Fruit fly (Drosophila melanogaster) whole organism: Measurements from ENCODE around the gene Nnk.

Experiments
- CG8478 ChIP-seq: fragments of >200 bp; optimal IDR thresholded peaks from 2 replicates; lab custom pipeline; 2018; ENCODE audit warnings: inconsistent platforms
- Dll ChIP-seq: fragments of >200 bp; optimal IDR thresholded peaks from 2 replicates; lab custom pipeline; 2017
- EcR ChIP-seq, 2 experiments: fragments of >200 bp; optimal IDR thresholded peaks; 2 replicates each; lab custom pipeline; 2017; ENCODE audit warnings: missing biosample characterization in 2 of 2, missing genetic modification characterization in 2 of 2, missing genetic modification reagents in 2 of 2
- pan ChIP-seq: fragments of >200 bp; optimal IDR thresholded peaks from 2 replicates; lab custom pipeline; 2017
- psq ChIP-seq: fragments of >200 bp; optimal IDR thresholded peaks from 2 replicates; lab custom pipeline; 2017
- usp ChIP-seq: fragments of >200 bp; optimal IDR thresholded peaks from 2 replicates; lab custom pipeline; 2017; ENCODE audit warnings: missing biosample characterization, missing genetic modification characterization, mixed read lengths

The Nnk gene

DNA sequence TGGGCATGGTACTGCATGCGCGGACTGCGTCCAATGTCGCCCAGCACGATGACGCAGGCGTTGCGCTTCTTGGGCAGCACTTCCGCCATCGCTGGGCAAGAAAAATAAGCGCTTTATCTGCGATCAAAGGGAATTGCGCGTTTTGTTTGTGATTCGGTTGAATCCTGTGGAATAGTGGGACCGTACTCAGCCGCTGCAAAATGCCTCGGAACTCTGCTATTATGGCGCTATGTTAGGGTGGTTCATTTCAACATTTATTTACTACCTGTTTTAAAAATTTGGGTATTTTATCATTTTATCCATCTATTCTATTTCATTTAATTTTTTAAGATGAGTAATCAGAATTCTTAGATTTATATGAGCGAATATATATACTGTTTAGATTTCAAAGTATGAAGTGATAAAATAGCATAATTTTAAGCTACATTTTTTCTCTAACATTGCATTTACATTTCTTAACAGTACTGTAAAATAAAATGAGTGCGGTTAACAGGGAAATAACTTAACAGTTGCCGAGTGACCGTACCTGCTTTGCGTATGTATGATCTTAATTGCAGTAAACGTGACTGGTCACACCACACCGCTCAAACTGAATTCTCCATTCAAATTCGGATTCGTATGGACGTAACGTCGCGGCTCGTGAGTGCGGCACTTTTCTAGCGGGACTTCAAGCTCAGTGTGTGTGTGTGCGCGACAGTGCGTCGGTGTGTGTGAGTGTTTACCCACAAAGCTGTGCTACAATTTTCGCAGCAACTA lies 6.1 kb upstream of the Nnk start, which contains the start of the genes Alg1 and tinc:
Gene Alg1, minus strand, starts transcription at position 184 of the 756 bp plus-strand sequence.
Gene tinc, plus strand, starts transcription at position 591 of the 756 bp plus-strand sequence.
- TF ChIP-seq CG8478 (lab: Kevin White, UChicago) (no peak), pan (lab: Kevin White, UChicago) (no peak), Dll (lab: Kevin White, UChicago) (no peak), psq (no peak), usp (GFP tag; lab: Kevin White, UChicago) (no peak), EcR (GFP tag; optimal IDR thresholded peaks at IDR 0.05; lab: Kevin White, UChicago) (no peak)

- no peak for TF ChIP-seq usp (GFP tag; lab: Kevin White, UChicago)
- TF ChIP-seq Dll (lab: Kevin White, UChicago), result no peak
- no peak for TF ChIP-seq CG8478 (lab: Kevin White, UChicago)
- no peak for TF ChIP-seq psq
- TF ChIP-seq pan (lab: Kevin White, UChicago), result no peak
- TF ChIP-seq EcR (GFP tag; optimal IDR thresholded peaks at IDR 0.05; lab: Kevin White, UChicago), result no peak
Measured at dm6 chr3R:17809014-17809413, 4.0 kb upstream of the Nnk start, which contains the start of gene Odj. Odj (minus strand) TSS chr3R:17809222.

- no peak for TF ChIP-seq Dll (lab: Kevin White, UChicago)
- TF ChIP-seq usp (GFP tag; lab: Kevin White, UChicago), result no peak
- TF ChIP-seq psq, result no peak
- no peak for TF ChIP-seq pan (lab: Kevin White, UChicago)
- no peak for TF ChIP-seq CG8478 (lab: Kevin White, UChicago)
- no peak for TF ChIP-seq EcR (GFP tag; optimal IDR thresholded peaks at IDR 0.05; lab: Kevin White, UChicago)
Measured at dm6 chr3R:17807035-17807606, 2.1 kb upstream of the Nnk start, which contains the start of gene CG17801. CG17801 (minus strand) TSS chr3R:17807085.

- TF ChIP-seq EcR (GFP tag; optimal IDR thresholded peaks at IDR 0.05; lab: Kevin White, UChicago) (no peak), CG8478 (lab: Kevin White, UChicago) (no peak), Dll (lab: Kevin White, UChicago) (no peak), usp (GFP tag; lab: Kevin White, UChicago) (no peak), pan (lab: Kevin White, UChicago) (no peak), psq (no peak)
Measured at dm6 chr3R:17803025-17803424, 2.0 kb downstream of the Nnk start, which contains the start of gene CG17806. CG17806 (minus strand) TSS chr3R:17803260.

DNA sequence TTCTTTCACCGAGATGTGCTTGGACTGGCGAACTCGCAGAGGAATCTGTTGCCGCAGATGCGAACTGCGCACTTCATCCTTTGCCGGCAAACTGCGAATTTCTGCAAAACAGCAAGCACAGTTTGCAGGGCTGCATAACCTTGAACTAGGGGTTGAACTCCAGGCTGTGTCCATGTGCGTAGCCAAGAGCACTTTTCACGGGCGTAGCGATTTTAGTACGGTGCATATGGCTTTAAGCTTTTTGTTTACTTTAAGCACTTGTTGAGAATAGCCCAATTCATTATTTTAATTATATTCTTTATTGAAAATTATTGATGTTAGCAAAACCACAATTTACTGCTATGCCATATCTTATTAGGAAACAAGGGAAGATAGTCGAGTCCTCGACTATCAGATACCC lies 3.8 kb downstream of the Nnk start, which contains the start of gene CG17803:
Gene CG17803, minus strand, starts transcription at position 249 of the 400 bp plus-strand sequence.
- no peak for TF ChIP-seq Dll (lab: Kevin White, UChicago)
- no peak for TF ChIP-seq pan (lab: Kevin White, UChicago)

DNA sequence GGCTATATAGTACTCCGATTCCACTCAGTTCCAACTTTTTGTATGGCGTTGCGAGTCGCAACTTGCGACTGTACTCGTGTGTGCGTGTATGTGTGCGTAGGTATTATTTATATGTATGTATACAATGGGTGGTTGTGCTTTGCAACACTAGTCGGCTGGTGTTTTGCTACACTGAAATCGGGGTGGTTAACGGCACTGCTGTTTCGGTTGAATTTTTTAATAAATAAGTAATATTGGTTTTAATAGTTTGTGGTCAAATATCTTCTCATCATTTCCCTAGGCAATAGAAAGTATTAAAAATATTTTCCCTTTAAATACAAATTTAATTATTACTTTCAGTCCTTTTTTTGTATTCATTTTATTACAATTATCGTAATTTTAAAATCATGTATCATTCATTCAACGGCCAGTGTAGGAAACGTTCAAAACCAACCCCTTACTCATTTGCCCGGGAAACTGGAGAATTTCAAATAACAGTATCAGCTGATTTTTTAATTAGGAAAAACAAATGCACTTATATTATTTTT lies 6.8 kb downstream of the Nnk start, which contains the start of gene CG7379:
Gene CG7379, minus strand, starts transcription at position 94 of the 527 bp plus-strand sequence.
- no peak for TF ChIP-seq CG8478 (lab: Kevin White, UChicago)
- TF ChIP-seq psq, result no peak
- TF ChIP-seq EcR (GFP tag; optimal IDR thresholded peaks at IDR 0.05; lab: Kevin White, UChicago), result no peak
- no peak for TF ChIP-seq pan (lab: Kevin White, UChicago)
- no peak for TF ChIP-seq usp (GFP tag; lab: Kevin White, UChicago)
- TF ChIP-seq Dll (lab: Kevin White, UChicago), result no peak

DNA sequence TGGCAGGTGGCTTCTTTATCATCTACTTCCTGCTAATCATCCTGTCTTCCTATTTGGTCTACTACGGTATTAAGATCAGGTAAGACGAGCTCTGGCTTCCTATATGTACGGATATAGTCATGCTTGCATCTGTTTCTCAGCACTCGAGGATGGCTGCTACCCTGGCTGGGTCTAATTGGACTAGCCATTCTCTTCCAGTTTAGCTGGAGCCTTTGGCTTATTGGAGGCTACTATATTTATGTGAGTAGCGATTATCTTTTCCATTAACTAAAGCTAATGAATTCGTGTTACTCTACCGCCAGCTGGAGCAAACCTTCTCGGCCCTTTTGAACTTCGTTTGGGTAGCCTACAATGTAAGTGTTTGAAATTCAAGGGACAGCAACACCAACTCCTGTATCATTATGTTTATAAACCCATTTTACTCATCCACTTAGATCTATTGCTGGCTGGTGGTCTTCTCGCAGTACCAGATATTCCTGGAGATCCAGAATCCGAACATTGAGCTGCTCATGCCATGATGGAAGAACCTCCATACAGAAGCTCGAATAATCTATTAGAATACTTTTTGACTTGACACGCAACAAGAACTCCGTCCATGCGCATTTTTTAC lies 9.4 kb downstream of the Nnk start:
- no peak for TF ChIP-seq Dll (lab: Kevin White, UChicago)
- no peak for TF ChIP-seq psq
- TF ChIP-seq CG8478 (lab: Kevin White, UChicago), result no peak
- no peak for TF ChIP-seq usp (GFP tag; lab: Kevin White, UChicago)

DNA sequence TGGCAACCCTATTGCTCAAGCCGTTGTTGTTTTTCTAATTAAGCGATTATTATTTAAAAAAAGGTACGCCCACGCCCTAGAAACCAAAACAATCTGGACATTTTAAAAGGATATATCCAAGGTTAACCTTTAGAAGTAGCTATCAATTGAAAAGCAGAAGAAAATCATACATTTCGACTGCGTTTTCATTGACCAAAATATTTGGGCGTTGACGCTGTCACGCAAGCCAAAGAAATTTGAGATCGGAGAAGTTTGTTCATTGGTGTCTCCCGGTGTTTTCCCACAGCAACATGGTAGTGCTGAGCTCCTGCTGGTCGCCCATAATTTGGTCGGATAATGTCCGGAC lies 10.0 kb downstream of the Nnk start, which contains the start of gene pasi1:
Gene pasi1, plus strand, starts transcription at position 1 of the 346 bp plus-strand sequence.
- no peak for TF ChIP-seq pan (lab: Kevin White, UChicago)
- no peak for TF ChIP-seq psq
- no peak for TF ChIP-seq EcR (GFP tag; optimal IDR thresholded peaks at IDR 0.05; lab: Kevin White, UChicago)
- TF ChIP-seq CG8478 (lab: Kevin White, UChicago), result no peak
- TF ChIP-seq Dll (lab: Kevin White, UChicago), result no peak
- TF ChIP-seq usp (GFP tag; lab: Kevin White, UChicago), result no peak

- no peak for TF ChIP-seq EcR (GFP tag; optimal IDR thresholded peaks at IDR 0.05; lab: Kevin White, UChicago)
Measured at dm6 chr3R:17794335-17795074, 10.5 kb downstream of the Nnk start, which contains the start of gene CG43102. CG43102 (minus strand) TSS chr3R:17794490.

- TF ChIP-seq psq (no peak), Dll (lab: Kevin White, UChicago) (no peak), CG8478 (lab: Kevin White, UChicago) (no peak), usp (GFP tag; lab: Kevin White, UChicago) (no peak), pan (lab: Kevin White, UChicago) (no peak), EcR (GFP tag; optimal IDR thresholded peaks at IDR 0.05; lab: Kevin White, UChicago) (no peak)
Measured at dm6 chr3R:17793287-17793686, 11.8 kb downstream of the Nnk start.

- no peak for TF ChIP-seq Dll (lab: Kevin White, UChicago)
- no peak for TF ChIP-seq EcR (GFP tag; optimal IDR thresholded peaks at IDR 0.05; lab: Kevin White, UChicago)
Measured at dm6 chr3R:17789937-17790336, 15.1 kb downstream of the Nnk start.
